Fruit fly (Drosophila melanogaster) whole organism, embryonic: ENCODE measurements around the gene Cyp6v1.

Source experiments
- Atf-2 ChIP-seq: fragments of 200-800 bp; sonication (Bioruptor generic); optimal IDR thresholded peaks from 2 replicates; lab custom pipeline; 2016; ENCODE audit warnings: missing biosample characterization, missing genetic modification characterization
- Atf3 ChIP-seq: fragments of 200-800 bp; sonication (Bioruptor generic); optimal IDR thresholded peaks from 3 replicates; lab custom pipeline; 2016; ENCODE audit warnings: missing biosample characterization, missing genetic modification characterization
- CG14667 ChIP-seq: fragments of 200-800 bp; sonication (Bioruptor generic); IDR thresholded peaks from 2 replicates; pipeline ENCODE4 v1.3.6; 2022; ENCODE audit warnings: missing biosample characterization, missing genetic modification characterization
- CG15479 ChIP-seq: fragments of 200-800 bp; sonication (Bioruptor generic); optimal IDR thresholded peaks from 3 replicates; lab custom pipeline; 2019; ENCODE audit warnings: missing biosample characterization, mild to moderate bottlenecking, missing genetic modification characterization, moderate library complexity
- CG1603 ChIP-seq: fragments of 200-800 bp; sonication (Bioruptor generic); optimal IDR thresholded peaks from 2 replicates; lab custom pipeline; 2019; ENCODE audit warnings: missing biosample characterization, mild to moderate bottlenecking, missing genetic modification characterization, moderate library complexity
- CG1832 ChIP-seq: fragments of 200-800 bp; sonication (Bioruptor generic); optimal IDR thresholded peaks from 2 replicates; lab custom pipeline; 2017; ENCODE audit warnings: missing biosample characterization, mild to moderate bottlenecking, missing genetic modification characterization, inconsistent platforms
- CG18476 ChIP-seq: fragments of 200-800 bp; sonication (Bioruptor generic); optimal IDR thresholded peaks from 2 replicates; lab custom pipeline; 2016; ENCODE audit warnings: missing biosample characterization, mild to moderate bottlenecking, missing genetic modification characterization
- CG31224 ChIP-seq: fragments of 200-800 bp; sonication (Bioruptor generic); IDR thresholded peaks from 2 replicates; pipeline ENCODE4 v1.3.6; 2022; ENCODE audit warnings: missing biosample characterization, missing genetic modification characterization
- CG3281 ChIP-seq: fragments of 200-800 bp; sonication (Bioruptor generic); optimal IDR thresholded peaks from 3 replicates; lab custom pipeline; 2017; ENCODE audit warnings: missing biosample characterization, mild to moderate bottlenecking, missing genetic modification characterization
- CG33213 ChIP-seq: fragments of 200-800 bp; sonication (Bioruptor generic); optimal IDR thresholded peaks from 3 replicates; lab custom pipeline; 2016; ENCODE audit warnings: missing biosample characterization, missing genetic modification characterization
- CG3726 ChIP-seq: fragments of 200-800 bp; sonication (Bioruptor generic); IDR thresholded peaks from 3 replicates; pipeline ENCODE4, ENCODE4 v1.3.6; 2022; ENCODE audit warnings: missing biosample characterization, missing genetic modification characterization
- CG6854 ChIP-seq: fragments of 200-800 bp; sonication (Bioruptor generic); optimal IDR thresholded peaks from 3 replicates; lab custom pipeline; 2017; ENCODE audit warnings: missing biosample characterization, mild to moderate bottlenecking, missing genetic modification characterization
- CG7839 ChIP-seq: fragments of 200-800 bp; sonication (Bioruptor generic); optimal IDR thresholded peaks from 3 replicates; lab custom pipeline; 2018; ENCODE audit warnings: missing biosample characterization, mild to moderate bottlenecking, missing genetic modification characterization, moderate library complexity
- HLH54F ChIP-seq: fragments of 200-800 bp; sonication (Bioruptor generic); optimal IDR thresholded peaks from 3 replicates; lab custom pipeline; 2016; ENCODE audit warnings: missing biosample characterization, missing genetic modification characterization
- Hmx ChIP-seq: fragments of 200-800 bp; sonication (Bioruptor generic); optimal IDR thresholded peaks from 2 replicates; lab custom pipeline; 2016; ENCODE audit warnings: missing biosample characterization, missing genetic modification characterization
- Meics ChIP-seq: fragments of 200-800 bp; sonication (Bioruptor generic); optimal IDR thresholded peaks from 2 replicates; lab custom pipeline; 2017; ENCODE audit warnings: missing biosample characterization, mild to moderate bottlenecking, missing genetic modification characterization
- Mrtf ChIP-seq: fragments of 200-800 bp; sonication (Bioruptor generic); IDR thresholded peaks from 3 replicates; pipeline ENCODE4 v1.3.6; 2022; ENCODE audit warnings: missing biosample characterization, missing genetic modification characterization
- Six4 ChIP-seq: fragments of 200-800 bp; sonication (Bioruptor generic); optimal IDR thresholded peaks from 2 replicates; lab custom pipeline; 2016; ENCODE audit warnings: missing biosample characterization, missing genetic modification characterization
- Sox102F ChIP-seq: fragments of 200-800 bp; sonication (Bioruptor generic); optimal IDR thresholded peaks from 2 replicates; lab custom pipeline; 2018; ENCODE audit warnings: missing biosample characterization, mild to moderate bottlenecking, missing genetic modification characterization, moderate library complexity
- Sry-δ ChIP-seq: fragments of 200-800 bp; sonication (Bioruptor generic); optimal IDR thresholded peaks from 2 replicates; lab custom pipeline; 2016; ENCODE audit warnings: missing biosample characterization, missing genetic modification characterization
- ase ChIP-seq: fragments of 200-800 bp; sonication (Bioruptor generic); IDR thresholded peaks from 3 replicates; pipeline ENCODE4 v1.3.6; 2022; ENCODE audit warnings: missing biosample characterization, missing genetic modification characterization
- bowl ChIP-seq: fragments of 200-800 bp; sonication (Bioruptor generic); IDR thresholded peaks from 2 replicates; pipeline ENCODE4 v1.3.6; 2022; ENCODE audit warnings: missing biosample characterization, missing genetic modification characterization
- croc ChIP-seq: fragments of 200-800 bp; sonication (Bioruptor generic); conservative IDR thresholded peaks from 3 replicates; pipeline ENCODE4 v1.3.6; 2022; ENCODE audit warnings: missing biosample characterization, missing genetic modification characterization
- fd3F ChIP-seq: fragments of 200-800 bp; sonication (Bioruptor generic); optimal IDR thresholded peaks from 2 replicates; lab custom pipeline; 2018; ENCODE audit warnings: missing biosample characterization, mild to moderate bottlenecking, missing genetic modification characterization, moderate library complexity
- gem ChIP-seq: fragments of 200-800 bp; sonication (Bioruptor generic); optimal IDR thresholded peaks from 2 replicates; lab custom pipeline; 2019; ENCODE audit warnings: missing biosample characterization, mild to moderate bottlenecking, missing genetic modification characterization, moderate library complexity
- gfzf ChIP-seq: fragments of 200-800 bp; sonication (Bioruptor generic); optimal IDR thresholded peaks from 2 replicates; lab custom pipeline; 2016; ENCODE audit warnings: missing biosample characterization, mild to moderate bottlenecking, missing genetic modification characterization, moderate library complexity
- gsb-n ChIP-seq: fragments of 200-800 bp; sonication (Bioruptor generic); optimal IDR thresholded peaks from 3 replicates; lab custom pipeline; 2018; ENCODE audit warnings: missing biosample characterization, mild to moderate bottlenecking, missing genetic modification characterization
- h ChIP-seq: fragments of >200 bp; optimal IDR thresholded peaks from 2 replicates; lab custom pipeline; 2017
- kni ChIP-seq: fragments of 200-800 bp; sonication (Bioruptor generic); optimal IDR thresholded peaks from 3 replicates; lab custom pipeline; 2017; ENCODE audit warnings: mild to moderate bottlenecking, missing biosample characterization, missing genetic modification reagents, missing genetic modification characterization
- lilli ChIP-seq: fragments of 200-800 bp; sonication (Bioruptor generic); optimal IDR thresholded peaks from 3 replicates; lab custom pipeline; 2016; ENCODE audit warnings: missing biosample characterization, missing genetic modification characterization
- maf-S ChIP-seq: fragments of 200-800 bp; sonication (Bioruptor generic); optimal IDR thresholded peaks from 2 replicates; lab custom pipeline; 2016; ENCODE audit warnings: missing biosample characterization, missing genetic modification characterization
- nerfin-2 ChIP-seq: fragments of 200-800 bp; sonication (Bioruptor generic); IDR thresholded peaks from 2 replicates; pipeline ENCODE4 v1.3.6; 2022; ENCODE audit warnings: missing biosample characterization, missing genetic modification characterization; ENCODE audit not compliant: partially characterized antibody
- pb ChIP-seq: fragments of 200-800 bp; sonication (Bioruptor generic); optimal IDR thresholded peaks from 3 replicates; lab custom pipeline; 2016; ENCODE audit warnings: missing biosample characterization, missing genetic modification characterization
- pfk ChIP-seq: fragments of 200-800 bp; sonication (Bioruptor generic); optimal IDR thresholded peaks from 2 replicates; lab custom pipeline; 2018; ENCODE audit warnings: missing biosample characterization, mild to moderate bottlenecking, missing genetic modification characterization, moderate library complexity
- pho ChIP-seq: fragments of 200-800 bp; sonication (Bioruptor generic); optimal IDR thresholded peaks from 2 replicates; lab custom pipeline; 2016; ENCODE audit warnings: missing biosample characterization, missing genetic modification characterization
- phol ChIP-seq: fragments of 200-800 bp; sonication (Bioruptor generic); optimal IDR thresholded peaks from 3 replicates; lab custom pipeline; 2018; ENCODE audit warnings: missing biosample characterization, mild to moderate bottlenecking, missing genetic modification characterization, moderate library complexity
- pum ChIP-seq: fragments of 200-800 bp; sonication (Bioruptor generic); optimal IDR thresholded peaks from 2 replicates; lab custom pipeline; 2016; ENCODE audit warnings: missing biosample characterization, missing genetic modification characterization
- repo ChIP-seq: fragments of 200-800 bp; sonication (Bioruptor generic); optimal IDR thresholded peaks from 2 replicates; lab custom pipeline; 2016; ENCODE audit warnings: missing biosample characterization, missing genetic modification characterization
- salm ChIP-seq: fragments of 200-800 bp; sonication (Bioruptor generic); optimal IDR thresholded peaks from 2 replicates; lab custom pipeline; 2018; ENCODE audit warnings: missing biosample characterization, mild to moderate bottlenecking, missing genetic modification characterization
- schlank ChIP-seq: fragments of 200-800 bp; sonication (Bioruptor generic); optimal IDR thresholded peaks from 2 replicates; lab custom pipeline; 2018; ENCODE audit warnings: missing biosample characterization, mild to moderate bottlenecking, missing genetic modification characterization
- scrt ChIP-seq: fragments of 200-800 bp; sonication (Bioruptor generic); optimal IDR thresholded peaks from 2 replicates; lab custom pipeline; 2018; ENCODE audit warnings: missing biosample characterization, mild to moderate bottlenecking, missing genetic modification characterization, moderate library complexity
- sens-2 ChIP-seq: fragments of 200-800 bp; sonication (Bioruptor generic); IDR thresholded peaks from 2 replicates; pipeline ENCODE4 v1.3.6; 2022; ENCODE audit warnings: missing biosample characterization, missing genetic modification characterization
- so ChIP-seq: fragments of 200-800 bp; sonication (Bioruptor generic); IDR thresholded peaks from 3 replicates; pipeline ENCODE4 v1.3.6; 2022; ENCODE audit warnings: missing biosample characterization, missing genetic modification characterization

Gene Cyp6v1

DNA sequence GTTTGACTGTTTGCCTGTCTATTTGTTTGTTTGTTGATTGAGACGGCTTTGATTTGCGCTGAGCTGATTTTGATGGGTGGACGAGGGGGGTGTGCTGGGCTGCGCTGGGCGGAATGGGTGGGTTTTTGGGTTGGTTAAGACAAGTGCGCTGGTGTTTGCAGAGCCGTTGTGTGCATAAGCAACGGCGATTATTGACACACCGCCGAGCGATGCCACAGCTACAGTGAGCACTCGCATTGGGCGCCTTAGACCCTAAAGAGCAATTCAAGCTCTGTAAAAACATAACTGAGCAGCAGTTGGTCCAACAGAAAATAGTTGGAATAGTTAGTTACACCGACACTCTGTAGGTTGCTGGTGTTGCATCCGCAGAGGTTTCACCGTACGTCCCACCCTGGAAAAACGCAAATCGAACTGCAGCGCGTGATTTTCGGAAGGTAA lies 1.9 kb upstream of the Cyp6v1 start (continued):
- TF ChIP-seq fd3F = peak; percentile 33
- TF ChIP-seq CG33213 (GFP tag; lab: Kevin White, UChicago) = peak; percentile 74
- peak; percentile 74 for TF ChIP-seq CG15479 (GFP tag; lab: Kevin White, UChicago)
- peak; percentile 76 for TF ChIP-seq Sox102F (GFP tag; lab: Kevin White, UChicago)
- TF ChIP-seq lilli (GFP tag; lab: Kevin White, UChicago) = peak; percentile 51
- TF ChIP-seq sens-2 (GFP tag; lab: Robert Waterston, UW) = peak; percentile 62
- peak; percentile 46; the same call in 1 of the 2 replicates for TF ChIP-seq bowl (GFP tag; lab: Robert Waterston, UW)
- peak; percentile 87 for TF ChIP-seq CG1603 (tag; lab: Kevin White, UChicago)
- TF ChIP-seq so (GFP tag; lab: Robert Waterston, UW) = peak; percentile 80; the same call in 2 of the 3 replicates
- TF ChIP-seq gsb-n (tag; lab: Kevin White, UChicago) = peak; percentile 70
- peak; percentile 57 for TF ChIP-seq CG31224 (GFP tag; lab: Robert Waterston, UW)
- peak; percentile 81 for TF ChIP-seq gem (tag; lab: Kevin White, UChicago)
- TF ChIP-seq kni (GFP tag; lab: Kevin White, UChicago) = peak; percentile 82
- TF ChIP-seq scrt (GFP tag; lab: Kevin White, UChicago) = peak; percentile 4
- TF ChIP-seq repo (GFP tag; lab: Kevin White, UChicago) = peak; percentile 57
- TF ChIP-seq Sry-δ (GFP tag; lab: Kevin White, UChicago) = peak; percentile 51
- TF ChIP-seq CG3726 (GFP tag; lab: Robert Waterston, UW) = peak; percentile 76; the same call in 2 of the 3 replicates
- TF ChIP-seq maf-S (GFP tag; lab: Kevin White, UChicago) = peak; percentile 51
- TF ChIP-seq pfk (GFP tag; lab: Kevin White, UChicago) = no peak
- peak; percentile 76 for TF ChIP-seq ase (GFP tag; lab: Robert Waterston, UW)
- peak; percentile 76 for TF ChIP-seq CG14667
- peak; percentile 71 for TF ChIP-seq phol (tag; lab: Kevin White, UChicago)
- no peak for TF ChIP-seq nerfin-2
- TF ChIP-seq gfzf (GFP tag; lab: Kevin White, UChicago) = no peak
- peak; percentile 13 for TF ChIP-seq CG1832 (GFP tag; lab: Kevin White, UChicago)
- peak; percentile 68 for TF ChIP-seq Atf-2 (GFP tag; lab: Kevin White, UChicago)
- peak; percentile 33 for TF ChIP-seq Meics
- TF ChIP-seq croc (GFP tag; lab: Robert Waterston, UW) = peak; percentile 82
- no peak for TF ChIP-seq HLH54F (GFP tag; lab: Kevin White, UChicago)
- peak; percentile 83 for TF ChIP-seq Mrtf (GFP tag; lab: Robert Waterston, UW)
- peak; percentile 15 for TF ChIP-seq CG6854 (GFP tag; lab: Kevin White, UChicago)
- TF ChIP-seq salm (tag; lab: Kevin White, UChicago) = peak; percentile 41
- peak; percentile 64 for TF ChIP-seq pb (GFP tag; lab: Kevin White, UChicago)
- TF ChIP-seq CG3281 = peak; percentile 21
- TF ChIP-seq pum (GFP tag; lab: Kevin White, UChicago) = peak; percentile 70
- peak; percentile 3 for TF ChIP-seq pho (GFP tag; lab: Kevin White, UChicago)
- peak; percentile 67 for TF ChIP-seq Atf3 (GFP tag; lab: Kevin White, UChicago)
- TF ChIP-seq h (lab: Kevin White, UChicago) = no peak
- TF ChIP-seq Hmx (GFP tag; lab: Kevin White, UChicago) = no peak
- TF ChIP-seq Six4 (GFP tag; lab: Kevin White, UChicago) = peak; percentile 77
- peak; percentile 65 for TF ChIP-seq CG18476 (GFP tag; lab: Kevin White, UChicago)
- TF ChIP-seq schlank (tag; lab: Kevin White, UChicago) = no peak
- TF ChIP-seq CG7839 (tag; lab: Kevin White, UChicago) = peak; percentile 74
